Fruit fly (Drosophila melanogaster) whole organism, embryonic: ENCODE data around the gene ps.

Experiments used
- Atf6 ChIP-seq: fragments of 200-800 bp; sonication (Bioruptor generic); IDR thresholded peaks from 2 replicates; pipeline ENCODE4 v1.3.6; 2022; ENCODE audit warnings: missing biosample characterization, missing genetic modification characterization
- Blimp-1 ChIP-seq: fragments of 200-800 bp; sonication (Bioruptor generic); optimal IDR thresholded peaks from 3 replicates; lab custom pipeline; 2018; ENCODE audit warnings: missing biosample characterization, missing genetic modification characterization, mild to moderate bottlenecking, moderate library complexity, missing genetic modification reagents
- BtbVII ChIP-seq: fragments of 200-800 bp; sonication (Bioruptor generic); optimal IDR thresholded peaks from 3 replicates; lab custom pipeline; 2017; ENCODE audit warnings: missing biosample characterization, mild to moderate bottlenecking, missing genetic modification characterization
- CG1024 ChIP-seq: fragments of 200-800 bp; sonication (Bioruptor generic); IDR thresholded peaks from 2 replicates; pipeline ENCODE4 v1.3.6; 2022; ENCODE audit warnings: missing biosample characterization, missing genetic modification characterization
- CG10462 ChIP-seq: fragments of 200-800 bp; sonication (Bioruptor generic); optimal IDR thresholded peaks from 2 replicates; lab custom pipeline; 2016; ENCODE audit warnings: missing biosample characterization, missing genetic modification characterization
- CG10654 ChIP-seq: fragments of 200-800 bp; sonication (Bioruptor generic); optimal IDR thresholded peaks from 2 replicates; lab custom pipeline; 2016; ENCODE audit warnings: missing biosample characterization, missing genetic modification characterization
- CG10959 ChIP-seq: fragments of 200-800 bp; sonication (Bioruptor generic); IDR thresholded peaks from 2 replicates; pipeline ENCODE4 v1.3.6; 2022; ENCODE audit warnings: missing biosample characterization, missing genetic modification characterization
- CG12071 ChIP-seq: fragments of 200-800 bp; sonication (Bioruptor generic); optimal IDR thresholded peaks from 3 replicates; lab custom pipeline; 2018; ENCODE audit warnings: missing biosample characterization, mild to moderate bottlenecking, missing genetic modification characterization
- CG12769 ChIP-seq: fragments of 200-800 bp; sonication (Bioruptor generic); optimal IDR thresholded peaks from 2 replicates; lab custom pipeline; 2019; ENCODE audit warnings: missing biosample characterization, mild to moderate bottlenecking, missing genetic modification characterization, moderate library complexity
- CG14050 ChIP-seq: fragments of 200-800 bp; sonication (Bioruptor generic); IDR thresholded peaks from 3 replicates; pipeline ENCODE4 v1.3.6; 2022; ENCODE audit warnings: missing biosample characterization, missing genetic modification characterization
- CG15514 ChIP-seq: fragments of 200-800 bp; sonication (Bioruptor generic); optimal IDR thresholded peaks from 3 replicates; lab custom pipeline; 2017; ENCODE audit warnings: missing biosample characterization, missing genetic modification characterization, mild to moderate bottlenecking, moderate library complexity, missing genetic modification reagents
- CG1602 ChIP-seq: fragments of 200-800 bp; sonication (Bioruptor generic); optimal IDR thresholded peaks from 3 replicates; lab custom pipeline; 2016; ENCODE audit warnings: missing biosample characterization, missing genetic modification characterization
- CG2202 ChIP-seq: fragments of 200-800 bp; sonication (Bioruptor generic); optimal IDR thresholded peaks from 2 replicates; lab custom pipeline; 2018; ENCODE audit warnings: missing biosample characterization, mild to moderate bottlenecking, missing genetic modification characterization
- CG2678 ChIP-seq: fragments of 200-800 bp; sonication (Bioruptor generic); optimal IDR thresholded peaks from 3 replicates; lab custom pipeline; 2019; ENCODE audit warnings: missing biosample characterization, mild to moderate bottlenecking, missing genetic modification characterization, moderate library complexity
- CG30403 ChIP-seq: fragments of 200-800 bp; sonication (Bioruptor generic); optimal IDR thresholded peaks from 3 replicates; lab custom pipeline; 2016; ENCODE audit warnings: missing biosample characterization, missing genetic modification characterization
- CG3281 ChIP-seq: fragments of 200-800 bp; sonication (Bioruptor generic); optimal IDR thresholded peaks from 3 replicates; lab custom pipeline; 2017; ENCODE audit warnings: missing biosample characterization, mild to moderate bottlenecking, missing genetic modification characterization
- CG8388 ChIP-seq: fragments of 200-800 bp; sonication (Bioruptor generic); optimal IDR thresholded peaks from 2 replicates; lab custom pipeline; 2019; ENCODE audit warnings: missing biosample characterization, mild to moderate bottlenecking, missing genetic modification characterization, moderate library complexity
- CG8765 ChIP-seq: fragments of 200-800 bp; sonication (Bioruptor generic); IDR thresholded peaks from 2 replicates; pipeline ENCODE4 v1.3.6; 2022; ENCODE audit warnings: missing biosample characterization, missing genetic modification characterization
- Drgx ChIP-seq: fragments of 200-800 bp; sonication (Bioruptor generic); IDR thresholded peaks from 2 replicates; pipeline ENCODE4 v1.3.6; 2022; ENCODE audit warnings: missing biosample characterization, missing genetic modification characterization
- Jarid2 ChIP-seq: fragments of 200-800 bp; sonication (Bioruptor generic); optimal IDR thresholded peaks from 3 replicates; lab custom pipeline; 2017; ENCODE audit warnings: mild to moderate bottlenecking, missing biosample characterization, missing genetic modification reagents, missing genetic modification characterization
- Sox102F ChIP-seq: fragments of 200-800 bp; sonication (Bioruptor generic); optimal IDR thresholded peaks from 2 replicates; lab custom pipeline; 2018; ENCODE audit warnings: missing biosample characterization, mild to moderate bottlenecking, missing genetic modification characterization, moderate library complexity
- Usf ChIP-seq: fragments of 200-800 bp; sonication (Bioruptor generic); optimal IDR thresholded peaks from 2 replicates; lab custom pipeline; 2017; ENCODE audit warnings: missing genotype, missing biosample characterization, missing genetic modification characterization
- ap ChIP-seq: fragments of 200-800 bp; sonication (Bioruptor generic); IDR thresholded peaks from 2 replicates; pipeline ENCODE4 v1.3.6; 2022; ENCODE audit warnings: missing biosample characterization, missing genetic modification characterization
- bsh ChIP-seq, 2 experiments: fragments of 200-800 bp; sonication (Bioruptor generic); optimal IDR thresholded peaks; 2 replicates each; lab custom pipeline; 2017 to 2018; ENCODE audit warnings: mild to moderate bottlenecking in 2 of 2, missing biosample characterization in 2 of 2, missing genetic modification characterization in 2 of 2, moderate library complexity in 1 of 2
- chinmo ChIP-seq: fragments of 200-800 bp; sonication (Bioruptor generic); IDR thresholded peaks from 4 replicates; pipeline ENCODE4 v1.3.6; 2022; ENCODE audit warnings: missing biosample characterization, missing genetic modification characterization; ENCODE audit not compliant: partially characterized antibody
- crol ChIP-seq: fragments of 200-800 bp; sonication (Bioruptor generic); IDR thresholded peaks from 2 replicates; pipeline ENCODE4 v1.3.6; 2022; ENCODE audit warnings: missing biosample characterization, missing genetic modification characterization
- cwo ChIP-seq: fragments of 200-800 bp; sonication (Bioruptor generic); optimal IDR thresholded peaks from 3 replicates; lab custom pipeline; 2017; ENCODE audit warnings: missing biosample characterization, missing genetic modification characterization, mild to moderate bottlenecking, moderate library complexity, missing genetic modification reagents
- disco-r ChIP-seq: fragments of 200-800 bp; sonication (Bioruptor generic); optimal IDR thresholded peaks from 2 replicates; lab custom pipeline; 2016; ENCODE audit warnings: missing biosample characterization, missing genetic modification characterization
- dmrt11E ChIP-seq: fragments of 200-800 bp; sonication (Bioruptor generic); optimal IDR thresholded peaks from 3 replicates; lab custom pipeline; 2018; ENCODE audit warnings: missing biosample characterization, mild to moderate bottlenecking, missing genetic modification characterization, moderate library complexity
- ems ChIP-seq: fragments of 200-800 bp; sonication (Bioruptor generic); optimal IDR thresholded peaks from 3 replicates; lab custom pipeline; 2016; ENCODE audit warnings: missing biosample characterization, missing genetic modification characterization
- exex ChIP-seq: fragments of 200-800 bp; sonication (Bioruptor generic); optimal IDR thresholded peaks from 4 replicates; lab custom pipeline; 2018; ENCODE audit warnings: missing biosample characterization, mild to moderate bottlenecking, missing genetic modification characterization, moderate library complexity
- fu2 ChIP-seq: fragments of 200-800 bp; sonication (Bioruptor generic); optimal IDR thresholded peaks from 2 replicates; lab custom pipeline; 2016; ENCODE audit warnings: missing biosample characterization, missing genetic modification characterization
- gcm ChIP-seq: fragments of 200-800 bp; sonication (Bioruptor generic); optimal IDR thresholded peaks from 2 replicates; lab custom pipeline; 2019; ENCODE audit warnings: missing biosample characterization, mild to moderate bottlenecking, missing genetic modification characterization, moderate library complexity
- inv ChIP-seq: fragments of 200-800 bp; sonication (Bioruptor generic); IDR thresholded peaks from 2 replicates; pipeline ENCODE4 v1.3.6; 2022; ENCODE audit warnings: missing biosample characterization, missing genetic modification characterization; ENCODE audit not compliant: partially characterized antibody
- nerfin-2 ChIP-seq: fragments of 200-800 bp; sonication (Bioruptor generic); IDR thresholded peaks from 2 replicates; pipeline ENCODE4 v1.3.6; 2022; ENCODE audit warnings: missing biosample characterization, missing genetic modification characterization; ENCODE audit not compliant: partially characterized antibody
- nmo ChIP-seq: fragments of 200-800 bp; sonication (Bioruptor generic); optimal IDR thresholded peaks from 2 replicates; lab custom pipeline; 2018; ENCODE audit warnings: missing biosample characterization, mild to moderate bottlenecking, missing genetic modification characterization, moderate library complexity
- nom ChIP-seq: fragments of 200-800 bp; sonication (Bioruptor generic); optimal IDR thresholded peaks from 2 replicates; lab custom pipeline; 2017; ENCODE audit warnings: missing biosample characterization, missing genetic modification characterization, mild to moderate bottlenecking, moderate library complexity, missing genetic modification reagents
- odd ChIP-seq: fragments of 200-800 bp; sonication (Bioruptor generic); optimal IDR thresholded peaks from 2 replicates; lab custom pipeline; 2017; ENCODE audit warnings: missing biosample characterization, mild to moderate bottlenecking, missing genetic modification characterization
- org-1 ChIP-seq: fragments of 200-800 bp; sonication (Bioruptor generic); optimal IDR thresholded peaks from 2 replicates; lab custom pipeline; 2017; ENCODE audit warnings: missing biosample characterization, missing genetic modification characterization
- psq ChIP-seq: fragments of 200-800 bp; sonication (Bioruptor generic); optimal IDR thresholded peaks from 2 replicates; lab custom pipeline; 2017; ENCODE audit warnings: missing biosample characterization, missing genetic modification characterization
- rib ChIP-seq: fragments of 200-800 bp; sonication (Bioruptor generic); IDR thresholded peaks from 2 replicates; pipeline ENCODE4 v1.3.6; 2022; ENCODE audit warnings: missing biosample characterization, missing genetic modification characterization
- scrt ChIP-seq: fragments of 200-800 bp; sonication (Bioruptor generic); optimal IDR thresholded peaks from 2 replicates; lab custom pipeline; 2018; ENCODE audit warnings: missing biosample characterization, mild to moderate bottlenecking, missing genetic modification characterization, moderate library complexity
- sd ChIP-seq: fragments of 200-800 bp; sonication (Bioruptor generic); optimal IDR thresholded peaks from 3 replicates; lab custom pipeline; 2018; ENCODE audit warnings: missing biosample characterization, mild to moderate bottlenecking, missing genetic modification characterization, moderate library complexity
- shn ChIP-seq: fragments of 200-800 bp; sonication (Bioruptor generic); optimal IDR thresholded peaks from 3 replicates; lab custom pipeline; 2016; ENCODE audit warnings: missing biosample characterization, missing genetic modification characterization
- sug ChIP-seq: fragments of 200-800 bp; optimal IDR thresholded peaks from 2 replicates; lab custom pipeline; 2019; ENCODE audit warnings: missing biosample characterization, mild to moderate bottlenecking, missing genetic modification characterization, moderate library complexity
- tio ChIP-seq: fragments of 200-800 bp; sonication (Bioruptor generic); optimal IDR thresholded peaks from 2 replicates; lab custom pipeline; 2017; ENCODE audit warnings: missing biosample characterization, missing genetic modification characterization, inconsistent platforms

ps gene

DNA sequence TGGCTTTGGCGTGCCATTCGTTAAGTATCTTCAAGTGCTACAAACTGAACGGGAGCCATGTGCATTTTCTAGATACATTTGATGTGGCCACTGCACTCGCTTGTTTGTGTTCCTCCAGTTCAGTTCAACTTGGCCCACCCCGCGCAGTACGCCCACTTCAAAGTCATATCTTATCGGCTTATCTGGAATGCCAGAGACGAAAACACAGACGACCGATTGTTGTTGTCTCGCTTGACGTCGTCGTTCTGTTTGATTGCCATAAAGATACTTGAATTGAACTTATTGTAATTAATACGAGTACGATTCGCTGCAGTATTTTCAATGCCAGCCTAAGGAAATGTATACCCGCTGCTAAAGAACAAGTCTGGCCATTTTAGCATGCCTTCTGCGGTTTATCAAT, 30.1 kb upstream of the ps start (continued):
- TF ChIP-seq crol (GFP tag; lab: Robert Waterston, UW) (peak; percentile 29; the same call in 1 of the 2 replicates), chinmo (GFP tag; lab: Robert Waterston, UW) (0 out of 4 replicates have a peak, but pooled peaks have one; percentile 32), CG15514 (no peak), rib (GFP tag; lab: Robert Waterston, UW) (no peak), sug (peak; percentile 31), CG8765 (GFP tag; lab: Robert Waterston, UW) (no peak)

DNA sequence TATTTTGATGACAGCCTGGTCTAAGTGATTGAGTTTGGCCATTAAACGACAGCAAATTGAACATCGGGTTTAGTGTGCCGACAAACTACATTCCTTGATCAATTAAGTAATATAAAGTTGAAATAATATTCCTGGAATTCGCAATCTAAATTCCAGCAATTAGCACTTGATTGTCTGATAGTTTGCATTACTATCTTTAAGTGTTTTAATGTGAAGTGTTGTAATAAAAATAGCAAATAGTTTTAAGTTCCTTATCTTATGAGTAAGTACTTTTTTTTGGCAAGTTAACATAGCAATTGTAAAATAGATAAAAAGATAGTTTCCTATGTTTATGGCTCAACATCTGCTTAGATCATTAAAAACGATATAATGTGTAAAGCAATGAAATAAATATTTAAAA, 29.4 kb upstream of the ps start:
- TF ChIP-seq gcm (GFP tag; lab: Kevin White, UChicago) (no peak), tio (GFP tag; lab: Kevin White, UChicago) (no peak), CG1602 (GFP tag; lab: Kevin White, UChicago) (no peak), CG14050 (GFP tag; lab: Robert Waterston, UW) (no peak), sd (tag; lab: Kevin White, UChicago) (peak; percentile 59), ap (no peak), exex (tag; lab: Kevin White, UChicago) (peak; percentile 52), org-1 (GFP tag; lab: Kevin White, UChicago) (no peak), disco-r (GFP tag; lab: Kevin White, UChicago) (no peak)

DNA sequence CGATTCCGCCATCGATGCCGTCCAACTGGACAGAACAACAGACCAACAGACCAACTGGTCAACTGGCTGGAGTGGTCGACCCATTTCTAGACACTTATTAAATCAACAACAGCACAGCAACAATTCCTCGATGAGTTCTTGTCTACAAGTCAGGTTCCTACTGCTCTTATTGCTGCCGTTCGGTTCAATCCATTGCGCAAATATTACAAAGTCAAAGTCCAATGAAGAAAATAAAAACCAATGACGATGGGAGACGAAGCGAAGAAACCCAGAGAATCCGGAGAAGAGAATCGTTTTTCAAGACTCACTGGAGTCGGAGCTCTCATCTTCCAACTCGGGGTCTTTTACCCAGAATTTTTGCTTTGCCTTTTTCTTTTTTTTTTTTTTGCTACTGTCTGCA, 28.8 kb upstream of the ps start:
- TF ChIP-seq Drgx (GFP tag; lab: Robert Waterston, UW) = peak; percentile 50; the same call in 1 of the 2 replicates
- 0 out of 2 replicates have a peak, but pooled peaks have one; percentile 20 for TF ChIP-seq Atf6 (GFP tag; lab: Robert Waterston, UW)
- TF ChIP-seq scrt (GFP tag; lab: Kevin White, UChicago) = no peak
- TF ChIP-seq odd (GFP tag; lab: Kevin White, UChicago) = no peak
- peak; percentile 96 for TF ChIP-seq nom (GFP tag; lab: Kevin White, UChicago)
- peak in 1 of 2 experiments; percentile 72 for TF ChIP-seq bsh (GFP tag; optimal IDR thresholded peaks at IDR 0.05; lab: Kevin White, UChicago)

dm6 chr3R:9390201-9390600, 27.5 kb upstream of the ps start:
- TF ChIP-seq dmrt11E (tag; lab: Kevin White, UChicago) = peak; percentile 39
- no peak for TF ChIP-seq CG12071 (GFP tag; lab: Kevin White, UChicago)
- TF ChIP-seq CG1024 = no peak
- TF ChIP-seq Jarid2 (GFP tag; lab: Kevin White, UChicago) = no peak
- TF ChIP-seq CG8388 (GFP tag; lab: Kevin White, UChicago) = no peak
- TF ChIP-seq ems (GFP tag; lab: Kevin White, UChicago) = no peak
- no peak for TF ChIP-seq CG30403
- no peak for TF ChIP-seq shn (GFP tag; lab: Kevin White, UChicago)
- TF ChIP-seq Blimp-1 = peak; percentile 18
- TF ChIP-seq CG10959 (GFP tag; lab: Robert Waterston, UW) = no peak
- no peak for TF ChIP-seq Usf (GFP tag; lab: Kevin White, UChicago)
- no peak for TF ChIP-seq nerfin-2
- no peak for TF ChIP-seq fu2 (GFP tag; lab: Kevin White, UChicago)
- no peak for TF ChIP-seq Sox102F
- TF ChIP-seq cwo (GFP tag; lab: Kevin White, UChicago) = no peak
- no peak for TF ChIP-seq psq (GFP tag; lab: Kevin White, UChicago)
- TF ChIP-seq CG2202 = no peak
- TF ChIP-seq CG12769 (tag; lab: Kevin White, UChicago) = no peak
- TF ChIP-seq CG2678 (tag; lab: Kevin White, UChicago) = peak; percentile 40
- peak; percentile 59 for TF ChIP-seq BtbVII (GFP tag; lab: Kevin White, UChicago)
- TF ChIP-seq nmo (GFP tag; lab: Kevin White, UChicago) = no peak
- TF ChIP-seq CG10654 (GFP tag; lab: Kevin White, UChicago) = no peak
- peak; percentile 40 for TF ChIP-seq CG3281 (GFP tag; lab: Kevin White, UChicago)
- TF ChIP-seq CG10462 (GFP tag; lab: Kevin White, UChicago) = no peak
- TF ChIP-seq inv (GFP tag; lab: Robert Waterston, UW) = no peak
